Worm (Caenorhabditis elegans) whole organism, young adult: ENCODE results near the gene F35H10.2.
A peak's percentile ranks its signal among the peaks of the same experiment; 100 is the strongest.

Source experiments
- B0261.1 ChIP-seq: sonication (generic microtip); optimal IDR thresholded peaks from 2 replicates; lab custom pipeline; 2016; ENCODE audit warnings: mild to moderate bottlenecking, missing genetic modification characterization, moderate library complexity, missing compliant biosample characterization
- B0336.3 ChIP-seq: fragments of 200-800 bp; sonication (Bioruptor generic); IDR thresholded peaks from 2 replicates; pipeline ENCODE4 v1.3.6; 2022; ENCODE audit warnings: missing genetic modification characterization, missing compliant biosample characterization
- F37B4.10 ChIP-seq: fragments of 200-800 bp; sonication (Bioruptor generic); IDR thresholded peaks from 2 replicates; pipeline ENCODE4 v1.3.6; 2022; ENCODE audit warnings: missing genetic modification characterization, missing compliant biosample characterization
- F39B2.1 ChIP-seq: fragments of 200-800 bp; sonication (Bioruptor generic); IDR thresholded peaks from 2 replicates; pipeline ENCODE4 v1.3.6; 2022; ENCODE audit warnings: missing genetic modification reagents, missing genetic modification characterization, missing compliant biosample characterization
- F57C9.4 ChIP-seq: sonication (generic microtip); optimal IDR thresholded peaks from 2 replicates; lab custom pipeline; 2017; ENCODE audit warnings: mild to moderate bottlenecking, missing genetic modification characterization, missing compliant biosample characterization
- T07F8.4 ChIP-seq: sonication (generic microtip); optimal IDR thresholded peaks from 2 replicates; lab custom pipeline; 2016; ENCODE audit warnings: mild to moderate bottlenecking, missing genetic modification characterization, moderate library complexity, missing compliant biosample characterization
- Y53F4B.3 ChIP-seq: fragments of 200-800 bp; sonication (Bioruptor generic); IDR thresholded peaks from 2 replicates; pipeline ENCODE4 v1.3.6; 2022; ENCODE audit warnings: missing genetic modification reagents, missing genetic modification characterization, missing compliant biosample characterization
- Y56A3A.18 ChIP-seq: fragments of 200-800 bp; sonication (Bioruptor generic); IDR thresholded peaks from 2 replicates; pipeline ENCODE4 v1.3.6; 2022; ENCODE audit warnings: missing genetic modification reagents, missing genetic modification characterization, missing compliant biosample characterization
- Y79H2A.3 ChIP-seq: fragments of 200-800 bp; sonication (Bioruptor generic); conservative IDR thresholded peaks from 2 replicates; pipeline ENCODE4 v1.3.6; 2022; ENCODE audit warnings: missing genetic modification reagents, missing genetic modification characterization, missing compliant biosample characterization
- aptf-2 ChIP-seq: fragments of 200-800 bp; sonication (Bioruptor generic); conservative IDR thresholded peaks from 2 replicates; pipeline ENCODE4 v1.3.6; 2022; ENCODE audit warnings: missing genetic modification reagents, missing genetic modification characterization, missing compliant biosample characterization
- attf-5 ChIP-seq: fragments of 200-800 bp; sonication (Bioruptor generic); optimal IDR thresholded peaks from 2 replicates; lab custom pipeline; 2018; ENCODE audit warnings: mild to moderate bottlenecking, missing genetic modification characterization, missing compliant biosample characterization
- attf-6 ChIP-seq: fragments of 200-800 bp; sonication (Bioruptor generic); IDR thresholded peaks from 2 replicates; pipeline ENCODE4 v1.3.6; 2022; ENCODE audit warnings: missing genetic modification reagents, missing genetic modification characterization, missing compliant biosample characterization
- bed-2 ChIP-seq: fragments of 200-800 bp; sonication (Bioruptor generic); IDR thresholded peaks from 2 replicates; pipeline ENCODE4 v1.3.6; 2022; ENCODE audit warnings: missing genetic modification reagents, missing genetic modification characterization, missing compliant biosample characterization
- cebp-1 ChIP-seq, 2 experiments: fragments of 200-800 bp in 1 of 2; sonication (Bioruptor generic) in 1 of 2; sonication (generic microtip) in 1 of 2; IDR thresholded peaks in 1 of 2; optimal IDR thresholded peaks in 1 of 2; 2 replicates each; pipeline versions ENCODE4 v1.3.6 to Lab custom; 2017 to 2022; ENCODE audit warnings: missing compliant biosample characterization in 2 of 2, missing genetic modification characterization in 2 of 2, mild to moderate bottlenecking in 1 of 2, missing genetic modification reagents in 1 of 2, moderate library complexity in 1 of 2
- ceh-40 ChIP-seq: fragments of 200-800 bp; sonication (Bioruptor generic); IDR thresholded peaks from 2 replicates; pipeline ENCODE4 v1.3.6; 2022; ENCODE audit warnings: missing genetic modification characterization, missing compliant biosample characterization
- ceh-79 ChIP-seq: sonication (generic microtip); optimal IDR thresholded peaks from 2 replicates; lab custom pipeline; 2017; ENCODE audit warnings: mild to moderate bottlenecking, missing genetic modification characterization, missing compliant biosample characterization
- dpff-1 ChIP-seq: sonication (generic microtip); optimal IDR thresholded peaks from 2 replicates; lab custom pipeline; 2017; ENCODE audit warnings: mild to moderate bottlenecking, missing genetic modification characterization, missing compliant biosample characterization
- dpl-1 ChIP-seq: fragments of 150-350 bp; optimal IDR thresholded peaks from 2 replicates; lab custom pipeline; 2014; ENCODE audit warnings: missing biosample characterization, missing genetic modification reagents, missing genetic modification characterization
- efl-1 ChIP-seq: fragments of 150-350 bp; optimal IDR thresholded peaks from 2 replicates; lab custom pipeline; 2014; ENCODE audit warnings: missing biosample characterization, missing genetic modification reagents, missing genetic modification characterization
- egl-44 ChIP-seq: fragments of 200-800 bp; sonication (Bioruptor generic); IDR thresholded peaks from 2 replicates; pipeline ENCODE4 v1.3.6; 2022; ENCODE audit warnings: missing genetic modification reagents, missing genetic modification characterization, missing compliant biosample characterization
- egrh-3 ChIP-seq: fragments of 200-800 bp; sonication (Bioruptor generic); IDR thresholded peaks from 2 replicates; pipeline ENCODE4 v1.3.6; 2022; ENCODE audit warnings: missing genetic modification reagents, missing genetic modification characterization, missing compliant biosample characterization
- gei-17 ChIP-seq: fragments of 200-800 bp; sonication (Bioruptor generic); optimal IDR thresholded peaks from 2 replicates; lab custom pipeline; 2018; ENCODE audit warnings: mild to moderate bottlenecking, missing genetic modification characterization, missing compliant biosample characterization
- hmg-20 ChIP-seq: fragments of 200-800 bp; sonication (Bioruptor generic); IDR thresholded peaks from 2 replicates; pipeline ENCODE4 v1.3.6; 2022; ENCODE audit warnings: missing genetic modification reagents, missing genetic modification characterization, missing compliant biosample characterization
- hrde-1 ChIP-seq: sonication (generic microtip); optimal IDR thresholded peaks from 2 replicates; lab custom pipeline; 2016; ENCODE audit warnings: missing genetic modification characterization, mild to moderate bottlenecking, missing compliant biosample characterization, moderate library complexity, missing genotype, missing genetic modification reagents, borderline replicate concordance
- lag-1 ChIP-seq: fragments of 200-800 bp; sonication (Bioruptor generic); IDR thresholded peaks from 2 replicates; pipeline ENCODE4 v1.3.6; 2022; ENCODE audit warnings: missing genetic modification reagents, missing genetic modification characterization, missing compliant biosample characterization
- lin-35 ChIP-seq, 3 experiments: fragments of 150-350 bp in 2 of 3; sonication (generic microtip) in 1 of 3; optimal IDR thresholded peaks; 2 replicates each; lab custom pipeline; 2014 to 2018; ENCODE audit warnings: missing biosample characterization in 3 of 3, missing genetic modification characterization in 3 of 3, missing genetic modification reagents in 3 of 3
- lir-1 ChIP-seq: fragments of 200-800 bp; sonication (Bioruptor generic); conservative IDR thresholded peaks from 2 replicates; pipeline ENCODE4 v1.3.6; 2022; ENCODE audit warnings: missing genetic modification reagents, missing genetic modification characterization, missing compliant biosample characterization
- lsl-1 ChIP-seq: fragments of 200-800 bp; sonication (Bioruptor generic); optimal IDR thresholded peaks from 2 replicates; lab custom pipeline; 2018; ENCODE audit warnings: mild to moderate bottlenecking, missing genetic modification characterization, moderate library complexity, missing compliant biosample characterization
- madf-6 ChIP-seq: fragments of 200-800 bp; sonication (Bioruptor generic); IDR thresholded peaks from 2 replicates; pipeline ENCODE4 v1.3.6; 2022; ENCODE audit warnings: missing genetic modification reagents, missing genetic modification characterization, missing compliant biosample characterization
- mcd-1 ChIP-seq: fragments of 200-800 bp; sonication (Bioruptor generic); IDR thresholded peaks from 2 replicates; pipeline ENCODE4 v1.3.6; 2022; ENCODE audit warnings: missing genetic modification reagents, missing genetic modification characterization, missing compliant biosample characterization
- mxl-1 ChIP-seq: sonication (generic microtip); optimal IDR thresholded peaks from 2 replicates; lab custom pipeline; 2016; ENCODE audit warnings: missing genetic modification characterization, missing compliant biosample characterization
- nfya-1 ChIP-seq: sonication (generic microtip); optimal IDR thresholded peaks from 2 replicates; lab custom pipeline; 2017; ENCODE audit warnings: antibody characterized with exemption, missing compliant biosample characterization, missing genetic modification characterization, borderline replicate concordance; ENCODE audit not compliant: insufficient read depth
- nfya-2 ChIP-seq: fragments of 200-800 bp; sonication (Bioruptor generic); IDR thresholded peaks from 2 replicates; pipeline ENCODE4 v1.3.6; 2022; ENCODE audit warnings: missing genetic modification reagents, missing genetic modification characterization, missing compliant biosample characterization
- nhr-27 ChIP-seq: fragments of 200-800 bp; sonication (Bioruptor generic); optimal IDR thresholded peaks from 2 replicates; lab custom pipeline; 2018; ENCODE audit warnings: mild to moderate bottlenecking, missing genetic modification characterization, moderate library complexity, missing compliant biosample characterization
- nhr-80 ChIP-seq: sonication (generic microtip); optimal IDR thresholded peaks from 2 replicates; lab custom pipeline; 2016; ENCODE audit warnings: missing genetic modification characterization, missing compliant biosample characterization
- pha-4 ChIP-seq: fragments of 150-350 bp; sonication (generic microtip); optimal IDR thresholded peaks from 2 replicates; lab custom pipeline; 2014; ENCODE audit warnings: missing biosample characterization, missing genetic modification reagents, missing genetic modification characterization
- rcor-1 ChIP-seq: fragments of 200-800 bp; sonication (Bioruptor generic); IDR thresholded peaks from 2 replicates; pipeline ENCODE4 v1.3.6; 2022; ENCODE audit warnings: missing genetic modification reagents, missing genetic modification characterization, missing compliant biosample characterization
- repo-1 ChIP-seq: sonication (generic microtip); optimal IDR thresholded peaks from 2 replicates; lab custom pipeline; 2017; ENCODE audit warnings: mild to moderate bottlenecking, missing genetic modification characterization, missing compliant biosample characterization
- rpc-1 ChIP-seq, 2 experiments: fragments of 150-350 bp in 1 of 2; sonication (generic microtip) in 1 of 2; optimal IDR thresholded peaks; 2 replicates each; lab custom pipeline; 2014 to 2018; ENCODE audit warnings: missing biosample characterization in 1 of 2, missing genetic modification characterization in 1 of 2, missing genetic modification reagents in 1 of 2, missing genotype in 1 of 2
- sdz-38 ChIP-seq: sonication (generic microtip); optimal IDR thresholded peaks from 2 replicates; lab custom pipeline; 2016; ENCODE audit warnings: missing genotype, missing genetic modification characterization, missing compliant biosample characterization
- snpc-1.3 ChIP-seq: sonication (generic microtip); optimal IDR thresholded peaks from 2 replicates; lab custom pipeline; 2017; ENCODE audit warnings: missing genetic modification characterization, mild to moderate bottlenecking, missing compliant biosample characterization, antibody characterized with exemption, moderate library complexity, missing genotype, missing genetic modification reagents; ENCODE audit not compliant: insufficient read depth
- snpc-3.4 ChIP-seq: sonication (generic microtip); optimal IDR thresholded peaks from 2 replicates; lab custom pipeline; 2017; ENCODE audit warnings: missing genetic modification characterization, mild to moderate bottlenecking, missing compliant biosample characterization, antibody characterized with exemption, moderate library complexity, missing genotype, missing genetic modification reagents
- sptf-2 ChIP-seq: fragments of 200-800 bp; sonication (Bioruptor generic); optimal IDR thresholded peaks from 2 replicates; lab custom pipeline; 2018; ENCODE audit warnings: mild to moderate bottlenecking, missing genetic modification characterization, missing compliant biosample characterization
- unc-62 ChIP-seq: fragments of 150-350 bp; optimal IDR thresholded peaks from 2 replicates; lab custom pipeline; 2014; ENCODE audit warnings: missing biosample characterization, missing genetic modification reagents, missing genetic modification characterization
- ztf-25 ChIP-seq: fragments of 200-800 bp; sonication (Bioruptor generic); IDR thresholded peaks from 2 replicates; pipeline ENCODE4 v1.3.6; 2022; ENCODE audit warnings: missing genetic modification reagents, missing genetic modification characterization, missing compliant biosample characterization

F35H10.2 gene

DNA sequence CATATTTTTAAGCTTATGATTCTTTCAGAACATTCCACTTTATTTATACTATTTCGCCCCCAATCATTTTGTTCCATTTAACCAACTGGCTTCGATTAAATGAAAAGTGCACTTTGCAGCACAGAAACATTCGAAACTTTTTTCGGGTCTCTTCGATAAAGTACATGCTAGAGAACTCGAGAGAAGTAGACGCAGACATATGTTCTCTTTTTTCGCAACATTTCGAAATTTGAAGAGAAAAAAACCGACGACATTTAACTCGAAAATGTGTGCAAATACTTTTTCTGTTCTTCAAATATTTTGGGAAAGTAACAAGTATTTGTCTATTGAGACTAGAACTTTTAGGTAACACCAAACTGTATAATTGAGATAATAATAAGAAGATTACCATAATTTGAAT is 47.9 kb downstream of the F35H10.2 start:
- TF ChIP-seq cebp-1 (GFP tag; IDR thresholded peaks at IDR 0.05; lab: Robert Waterston, UW), result no peak; the same call in 1 of the 2 replicates
- TF ChIP-seq cebp-1 (tag; optimal IDR thresholded peaks at IDR 0.05; lab: Kevin White, UChicago), result peak; percentile 68
- TF ChIP-seq F39B2.1 (GFP tag; lab: Robert Waterston, UW), result no peak
- TF ChIP-seq nhr-80 (tag; lab: Kevin White, UChicago), result peak; percentile 26

DNA sequence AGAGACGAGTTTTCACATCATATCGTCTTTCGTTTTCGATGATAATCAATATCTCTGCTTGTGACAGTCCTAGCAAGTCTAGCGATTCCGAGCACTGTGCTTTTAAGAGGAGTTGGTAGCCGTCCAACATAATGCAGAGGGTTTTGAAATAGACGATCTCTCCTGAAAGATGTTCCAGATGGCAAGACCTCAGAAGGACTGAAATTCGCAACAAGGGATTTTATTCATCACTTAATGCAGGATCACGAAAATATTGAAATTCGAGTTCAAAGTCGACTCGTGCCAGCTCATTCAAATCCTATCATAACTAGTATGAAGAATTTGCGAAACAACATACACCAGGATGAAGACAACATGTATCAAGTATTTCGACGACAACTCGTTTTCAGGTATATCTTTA is 48.5 kb downstream of the F35H10.2 start, which contains the start of gene D2096.7:
Gene D2096.7, minus strand, starts transcription at position 130 of the 400 bp plus-strand sequence.
- no peak for TF ChIP-seq pha-4 (tag; lab: Kevin White, UChicago)
- TF ChIP-seq snpc-3.4 (tag; lab: Kevin White, UChicago), result peak; percentile 2
- TF ChIP-seq sdz-38 (tag; lab: Kevin White, UChicago), result no peak
- no peak; the same call in none of the 2 replicates for TF ChIP-seq egl-44 (GFP tag; lab: Robert Waterston, UW)
- TF ChIP-seq dpff-1 (tag; lab: Kevin White, UChicago), result peak; percentile 79
- TF ChIP-seq B0336.3, result peak; percentile 96
- TF ChIP-seq F57C9.4 (tag; lab: Kevin White, UChicago), result peak; percentile 72
- TF ChIP-seq madf-6 (GFP tag; lab: Robert Waterston, UW), result peak; percentile 86
- TF ChIP-seq aptf-2 (GFP tag; lab: Robert Waterston, UW), result no peak
- no peak for TF ChIP-seq dpl-1 (GFP tag; lab: Kevin White, UChicago)
- TF ChIP-seq nhr-27 (tag; lab: Kevin White, UChicago), result peak; percentile 85
- peak; percentile 79; the same call in 1 of the 2 replicates for TF ChIP-seq ztf-25
- TF ChIP-seq rpc-1 (optimal IDR thresholded peaks at IDR 0.05; lab: Kevin White, UChicago), result no peak
- peak; percentile 11 for TF ChIP-seq rpc-1 (tag; optimal IDR thresholded peaks at IDR 0.05; lab: Kevin White, UChicago)
- peak; percentile 95 for TF ChIP-seq Y56A3A.18 (GFP tag; lab: Robert Waterston, UW)
- no peak for TF ChIP-seq lir-1
- TF ChIP-seq mcd-1 (GFP tag; lab: Robert Waterston, UW), result peak; percentile 54; the same call in 1 of the 2 replicates
- no peak for TF ChIP-seq lag-1
- TF ChIP-seq gei-17 (GFP tag; lab: Kevin White, UChicago), result peak; percentile 53
- peak; percentile 96 for TF ChIP-seq hrde-1 (tag; lab: Kevin White, UChicago)
- no peak for TF ChIP-seq ceh-40
- TF ChIP-seq snpc-1.3 (tag; lab: Kevin White, UChicago), result peak; percentile 89
- no peak for TF ChIP-seq Y53F4B.3
- TF ChIP-seq nhr-80 (tag; lab: Kevin White, UChicago), result no peak
- TF ChIP-seq rcor-1 (GFP tag; lab: Robert Waterston, UW), result peak; percentile 60
- TF ChIP-seq B0261.1 (tag; lab: Kevin White, UChicago), result peak; percentile 35
- peak; percentile 86 for TF ChIP-seq ceh-79 (tag; lab: Kevin White, UChicago)
- peak; percentile 66 for TF ChIP-seq F39B2.1 (GFP tag; lab: Robert Waterston, UW)
- TF ChIP-seq Y79H2A.3 (GFP tag; lab: Robert Waterston, UW), result peak; percentile 77
- no peak for TF ChIP-seq efl-1
- TF ChIP-seq attf-6 (GFP tag; lab: Robert Waterston, UW), result peak; percentile 89
- TF ChIP-seq attf-5 (GFP tag; lab: Kevin White, UChicago), result peak; percentile 67
- TF ChIP-seq egrh-3 (GFP tag; lab: Robert Waterston, UW), result no peak
- TF ChIP-seq mxl-1 (tag; lab: Kevin White, UChicago), result peak; percentile 32
- peak in 1 of 3 experiments; percentile 67 for TF ChIP-seq lin-35 (GFP tag; optimal IDR thresholded peaks at IDR 0.05; lab: Kevin White, UChicago)
- TF ChIP-seq nfya-1 (tag; lab: Kevin White, UChicago), result no peak
- TF ChIP-seq unc-62 (GFP tag; lab: Kevin White, UChicago), result no peak
- peak; percentile 64 for TF ChIP-seq lsl-1 (GFP tag; lab: Kevin White, UChicago)
- 0 out of 2 replicates have a peak, but pooled peaks have one; percentile 2 for TF ChIP-seq hmg-20
- TF ChIP-seq nfya-2 (GFP tag; lab: Robert Waterston, UW), result peak; percentile 93
- TF ChIP-seq T07F8.4 (tag; lab: Kevin White, UChicago), result no peak
- no peak for TF ChIP-seq bed-2 (GFP tag; lab: Robert Waterston, UW)
- TF ChIP-seq repo-1 (tag; lab: Kevin White, UChicago), result peak; percentile 88
- no peak for TF ChIP-seq sptf-2
- TF ChIP-seq F37B4.10 (GFP tag; lab: Robert Waterston, UW), result 0 out of 2 replicates have a peak, but pooled peaks have one; percentile 88
